Fruit fly (Drosophila melanogaster) whole organism, embryonic: ENCODE measurements around the gene CG18808.

Source experiments
- Ada2b ChIP-seq: fragments of 200-800 bp; sonication (Bioruptor generic); IDR thresholded peaks from 2 replicates; pipeline ENCODE4 v1.3.6; 2022; ENCODE audit warnings: missing biosample characterization, missing genetic modification characterization
- Atf3 ChIP-seq: fragments of 200-800 bp; sonication (Bioruptor generic); optimal IDR thresholded peaks from 3 replicates; lab custom pipeline; 2016; ENCODE audit warnings: missing biosample characterization, missing genetic modification characterization
- BEAF-32 ChIP-seq: fragments of 200-800 bp; sonication (Bioruptor generic); optimal IDR thresholded peaks from 3 replicates; lab custom pipeline; 2017; ENCODE audit warnings: missing biosample characterization, missing genetic modification characterization, mild to moderate bottlenecking, moderate library complexity, missing genetic modification reagents
- Blimp-1 ChIP-seq: fragments of 200-800 bp; sonication (Bioruptor generic); optimal IDR thresholded peaks from 3 replicates; lab custom pipeline; 2018; ENCODE audit warnings: missing biosample characterization, missing genetic modification characterization, mild to moderate bottlenecking, moderate library complexity, missing genetic modification reagents
- Bteb2 ChIP-seq: fragments of 200-800 bp; sonication (Bioruptor generic); optimal IDR thresholded peaks from 2 replicates; lab custom pipeline; 2016; ENCODE audit warnings: missing biosample characterization, missing genetic modification characterization
- CG12744 ChIP-seq: fragments of 200-800 bp; sonication (Bioruptor generic); optimal IDR thresholded peaks from 2 replicates; lab custom pipeline; 2016; ENCODE audit warnings: missing biosample characterization, missing genetic modification characterization
- CG12942 ChIP-seq: fragments of 200-800 bp; sonication (Bioruptor generic); optimal IDR thresholded peaks from 3 replicates; lab custom pipeline; 2016; ENCODE audit warnings: missing biosample characterization, missing genetic modification characterization
- CG17802 ChIP-seq: fragments of 200-800 bp; sonication (Bioruptor generic); optimal IDR thresholded peaks from 2 replicates; lab custom pipeline; 2018; ENCODE audit warnings: missing biosample characterization, mild to moderate bottlenecking, missing genetic modification characterization, moderate library complexity
- CG18011 ChIP-seq: fragments of 200-800 bp; sonication (Bioruptor generic); optimal IDR thresholded peaks from 2 replicates; lab custom pipeline; 2017; ENCODE audit warnings: missing biosample characterization, missing genetic modification characterization, mild to moderate bottlenecking, moderate library complexity, missing genotype
- CG2875 ChIP-seq: fragments of 200-800 bp; sonication (Bioruptor generic); optimal IDR thresholded peaks from 2 replicates; lab custom pipeline; 2017; ENCODE audit warnings: missing biosample characterization, mild to moderate bottlenecking, missing genetic modification characterization, missing genetic modification reagents
- CG3163 ChIP-seq: fragments of 200-800 bp; sonication (Bioruptor generic); optimal IDR thresholded peaks from 3 replicates; lab custom pipeline; 2016; ENCODE audit warnings: missing biosample characterization, missing genetic modification characterization
- CG6254 ChIP-seq: fragments of 200-800 bp; sonication (Bioruptor generic); optimal IDR thresholded peaks from 3 replicates; lab custom pipeline; 2017; ENCODE audit warnings: mild to moderate bottlenecking, missing biosample characterization, missing genetic modification reagents, missing genetic modification characterization
- CG6689 ChIP-seq: fragments of 200-800 bp; sonication (Bioruptor generic); IDR thresholded peaks from 2 replicates; pipeline ENCODE4 v1.3.6; 2022; ENCODE audit warnings: missing biosample characterization, missing genetic modification characterization
- CG7786 ChIP-seq: fragments of 200-800 bp; sonication (Bioruptor generic); optimal IDR thresholded peaks from 2 replicates; lab custom pipeline; 2016; ENCODE audit warnings: missing biosample characterization, missing genetic modification characterization
- CG7987 ChIP-seq: fragments of 200-800 bp; sonication (Bioruptor generic); optimal IDR thresholded peaks from 2 replicates; lab custom pipeline; 2018; ENCODE audit warnings: missing biosample characterization, mild to moderate bottlenecking, missing genetic modification characterization, moderate library complexity
- CG8944 ChIP-seq: fragments of 200-800 bp; sonication (Bioruptor generic); optimal IDR thresholded peaks from 3 replicates; lab custom pipeline; 2016; ENCODE audit warnings: missing biosample characterization, missing genetic modification characterization
- Dad ChIP-seq: fragments of 200-800 bp; sonication (Bioruptor generic); optimal IDR thresholded peaks from 3 replicates; lab custom pipeline; 2016; ENCODE audit warnings: missing biosample characterization, missing genetic modification characterization
- Dll ChIP-seq: fragments of 200-800 bp; sonication (Bioruptor generic); IDR thresholded peaks from 4 replicates; pipeline ENCODE4 v1.3.6; 2022; ENCODE audit warnings: missing biosample characterization, missing genetic modification characterization; ENCODE audit not compliant: partially characterized antibody
- Dp ChIP-seq: fragments of 200-800 bp; sonication (Bioruptor generic); optimal IDR thresholded peaks from 2 replicates; lab custom pipeline; 2018; ENCODE audit warnings: missing biosample characterization, mild to moderate bottlenecking, missing genetic modification characterization, moderate library complexity
- Ets97D ChIP-seq: fragments of 200-800 bp; sonication (Bioruptor generic); optimal IDR thresholded peaks from 3 replicates; lab custom pipeline; 2016; ENCODE audit warnings: missing biosample characterization, missing genetic modification characterization
- HmgZ ChIP-seq: fragments of 200-800 bp; sonication (Bioruptor generic); optimal IDR thresholded peaks from 2 replicates; lab custom pipeline; 2018; ENCODE audit warnings: missing biosample characterization, mild to moderate bottlenecking, missing genetic modification characterization
- Med ChIP-seq: fragments of 200-800 bp; sonication (Bioruptor generic); peaks from one replicate; lab custom pipeline; 2016; ENCODE audit warnings: missing biosample characterization, missing genetic modification characterization, mild to moderate bottlenecking, inconsistent platforms, moderate library complexity
- Mes4 ChIP-seq: fragments of 200-800 bp; sonication (Bioruptor generic); optimal IDR thresholded peaks from 2 replicates; lab custom pipeline; 2016; ENCODE audit warnings: missing biosample characterization, missing genetic modification characterization
- Nf-YA ChIP-seq: fragments of 200-800 bp; sonication (Bioruptor generic); IDR thresholded peaks from 2 replicates; pipeline ENCODE4 v1.3.6; 2022; ENCODE audit warnings: missing biosample characterization, missing genetic modification characterization
- Xbp1 ChIP-seq: fragments of 200-800 bp; sonication (Bioruptor generic); optimal IDR thresholded peaks from 3 replicates; lab custom pipeline; 2016; ENCODE audit warnings: missing biosample characterization, mild to moderate bottlenecking, missing genetic modification characterization
- chif ChIP-seq, 2 experiments: fragments of 200-800 bp; sonication (Bioruptor generic); optimal IDR thresholded peaks; 3 replicates each; lab custom pipeline; 2016; ENCODE audit warnings: missing biosample characterization in 2 of 2, missing genetic modification characterization in 2 of 2
- crp ChIP-seq, 2 experiments: fragments of 200-800 bp; sonication (Bioruptor generic); optimal IDR thresholded peaks; 2 replicates in 1 of 2; 3 replicates in 1 of 2; lab custom pipeline; 2017; ENCODE audit warnings: missing biosample characterization in 2 of 2, missing genetic modification characterization in 2 of 2, mild to moderate bottlenecking in 1 of 2, moderate library complexity in 1 of 2
- dimm ChIP-seq: fragments of 200-800 bp; sonication (Bioruptor generic); IDR thresholded peaks from 2 replicates; pipeline ENCODE4 v1.3.6; 2022; ENCODE audit warnings: missing biosample characterization, missing genetic modification characterization
- dmrt11E ChIP-seq: fragments of 200-800 bp; sonication (Bioruptor generic); optimal IDR thresholded peaks from 3 replicates; lab custom pipeline; 2018; ENCODE audit warnings: missing biosample characterization, mild to moderate bottlenecking, missing genetic modification characterization, moderate library complexity
- ems ChIP-seq: fragments of 200-800 bp; sonication (Bioruptor generic); optimal IDR thresholded peaks from 3 replicates; lab custom pipeline; 2016; ENCODE audit warnings: missing biosample characterization, missing genetic modification characterization
- fd3F ChIP-seq: fragments of 200-800 bp; sonication (Bioruptor generic); optimal IDR thresholded peaks from 2 replicates; lab custom pipeline; 2018; ENCODE audit warnings: missing biosample characterization, mild to moderate bottlenecking, missing genetic modification characterization, moderate library complexity
- hbn ChIP-seq: fragments of 200-800 bp; sonication (Bioruptor generic); IDR thresholded peaks from 2 replicates; pipeline ENCODE4 v1.3.6; 2022; ENCODE audit warnings: missing biosample characterization, missing genetic modification characterization; ENCODE audit not compliant: partially characterized antibody
- ind ChIP-seq: fragments of 200-800 bp; sonication (Bioruptor generic); optimal IDR thresholded peaks from 3 replicates; lab custom pipeline; 2016; ENCODE audit warnings: missing biosample characterization, missing genetic modification characterization
- jumu ChIP-seq: fragments of 200-800 bp; sonication (Bioruptor generic); optimal IDR thresholded peaks from 3 replicates; lab custom pipeline; 2016; ENCODE audit warnings: missing biosample characterization, missing genetic modification characterization
- knrl ChIP-seq: fragments of 200-800 bp; sonication (Bioruptor generic); IDR thresholded peaks from 3 replicates; pipeline ENCODE4 v1.3.6; 2022; ENCODE audit warnings: missing biosample characterization, missing genetic modification characterization; ENCODE audit not compliant: partially characterized antibody
- lov ChIP-seq, 2 experiments: fragments of 200-800 bp in 1 of 2; fragments of >200 bp in 1 of 2; sonication (Bioruptor generic) in 1 of 2; IDR thresholded peaks in 1 of 2; optimal IDR thresholded peaks in 1 of 2; 2 replicates in 1 of 2; 3 replicates in 1 of 2; pipeline versions ENCODE4 v1.3.6 to Lab custom; 2017 to 2022; ENCODE audit warnings: missing biosample characterization in 1 of 2, missing genetic modification characterization in 1 of 2
- mld ChIP-seq: fragments of 200-800 bp; sonication (Bioruptor generic); IDR thresholded peaks from 3 replicates; pipeline ENCODE4 v1.3.6; 2022; ENCODE audit warnings: missing biosample characterization, missing genetic modification characterization; ENCODE audit not compliant: partially characterized antibody
- nerfin-1 ChIP-seq: fragments of 200-800 bp; sonication (Bioruptor generic); optimal IDR thresholded peaks from 3 replicates; lab custom pipeline; 2019; ENCODE audit warnings: missing biosample characterization, mild to moderate bottlenecking, missing genetic modification characterization, moderate library complexity
- nerfin-2 ChIP-seq: fragments of 200-800 bp; sonication (Bioruptor generic); IDR thresholded peaks from 2 replicates; pipeline ENCODE4 v1.3.6; 2022; ENCODE audit warnings: missing biosample characterization, missing genetic modification characterization; ENCODE audit not compliant: partially characterized antibody
- nmo ChIP-seq: fragments of 200-800 bp; sonication (Bioruptor generic); optimal IDR thresholded peaks from 2 replicates; lab custom pipeline; 2018; ENCODE audit warnings: missing biosample characterization, mild to moderate bottlenecking, missing genetic modification characterization, moderate library complexity
- otp ChIP-seq: fragments of 200-800 bp; sonication (Bioruptor generic); IDR thresholded peaks from 3 replicates; pipeline ENCODE4, ENCODE4 v1.3.6; 2022; ENCODE audit warnings: missing biosample characterization, missing genetic modification characterization
- pb ChIP-seq: fragments of 200-800 bp; sonication (Bioruptor generic); optimal IDR thresholded peaks from 3 replicates; lab custom pipeline; 2016; ENCODE audit warnings: missing biosample characterization, missing genetic modification characterization
- pzg ChIP-seq: fragments of 200-800 bp; sonication (Bioruptor generic); optimal IDR thresholded peaks from 3 replicates; lab custom pipeline; 2018; ENCODE audit warnings: missing biosample characterization, mild to moderate bottlenecking, missing genetic modification characterization, moderate library complexity
- sna ChIP-seq: fragments of 200-800 bp; sonication (Bioruptor generic); IDR thresholded peaks from 2 replicates; pipeline ENCODE4 v1.3.6; 2022; ENCODE audit warnings: missing biosample characterization, missing genetic modification characterization; ENCODE audit not compliant: partially characterized antibody
- toy ChIP-seq: fragments of 200-800 bp; sonication (Bioruptor generic); IDR thresholded peaks from 2 replicates; pipeline ENCODE4 v1.3.6; 2022; ENCODE audit warnings: missing biosample characterization, missing genetic modification characterization
- yki ChIP-seq: fragments of >200 bp; optimal IDR thresholded peaks from 3 replicates; lab custom pipeline; 2018
- zfh1 ChIP-seq: fragments of 200-800 bp; sonication (Bioruptor generic); IDR thresholded peaks from 3 replicates; pipeline ENCODE4 v1.3.6; 2022; ENCODE audit warnings: missing biosample characterization, missing genetic modification characterization
- zfh2 ChIP-seq: fragments of 200-800 bp; sonication (Bioruptor generic); optimal IDR thresholded peaks from 2 replicates; lab custom pipeline; 2016; ENCODE audit warnings: missing biosample characterization, missing genetic modification characterization

The CG18808 gene

DNA sequence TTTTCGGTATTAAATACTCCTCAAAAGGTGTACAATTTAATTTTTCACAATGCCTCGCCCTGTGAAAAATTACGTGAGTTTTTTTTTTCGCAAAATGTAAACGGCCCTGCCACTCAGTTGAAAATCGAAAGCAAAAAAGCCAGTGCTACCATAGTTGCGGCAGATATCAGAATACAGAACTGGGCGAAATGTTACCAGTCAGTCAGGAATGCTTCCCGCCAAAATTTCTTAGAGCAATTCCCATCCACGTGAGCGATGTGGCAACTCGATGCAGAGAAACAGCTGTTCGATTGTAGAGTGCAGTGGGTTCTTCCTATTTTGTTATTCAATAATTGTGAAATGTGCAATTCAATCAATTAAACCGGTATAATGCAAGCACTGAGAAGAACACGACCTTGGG lies 18.4 kb upstream of the CG18808 start, which contains the start of the genes Dhc64C and LeuRS-m (continued):
- TF ChIP-seq Dp (GFP tag; lab: Kevin White, UChicago) (peak; percentile 91), Med (GFP tag; lab: Kevin White, UChicago) (peak; percentile 93), CG7987 (GFP tag; lab: Kevin White, UChicago) (peak; percentile 42), CG7786 (GFP tag; lab: Kevin White, UChicago) (peak; percentile 51), zfh1 (0 out of 3 replicates have a peak, but pooled peaks have one; percentile 27), Ada2b (peak; percentile 56), zfh2 (peak; percentile 64), Dad (GFP tag; lab: Kevin White, UChicago) (peak; percentile 18), jumu (GFP tag; lab: Kevin White, UChicago) (peak; percentile 49), pzg (GFP tag; lab: Kevin White, UChicago) (peak; percentile 96), dmrt11E (tag; lab: Kevin White, UChicago) (peak; percentile 7), crp (GFP tag; optimal IDR thresholded peaks at IDR 0.05; lab: Kevin White, UChicago) (peak; percentile 93 to 99), Xbp1 (peak; percentile 33), toy (GFP tag; lab: Robert Waterston, UW) (no peak), pb (peak; percentile 19), nerfin-2 (GFP tag; lab: Robert Waterston, UW) (peak; percentile 54; the same call in 1 of the 2 replicates), nmo (GFP tag; lab: Kevin White, UChicago) (peak; percentile 66), CG2875 (GFP tag; lab: Kevin White, UChicago) (no peak), fd3F (GFP tag; lab: Kevin White, UChicago) (no peak), CG12744 (GFP tag; lab: Kevin White, UChicago) (no peak), ind (GFP tag; lab: Kevin White, UChicago) (peak; percentile 31), CG18011 (no peak), Ets97D (GFP tag; lab: Kevin White, UChicago) (peak; percentile 91), knrl (GFP tag; lab: Robert Waterston, UW) (peak; percentile 69), CG6689 (GFP tag; lab: Robert Waterston, UW) (no peak), Nf-YA (GFP tag; lab: Robert Waterston, UW) (peak; percentile 30; the same call in 1 of the 2 replicates), ems (GFP tag; lab: Kevin White, UChicago) (no peak), CG17802 (tag; lab: Kevin White, UChicago) (no peak), chif (GFP tag; optimal IDR thresholded peaks at IDR 0.05; lab: Kevin White, UChicago) (peak in 1 of 2 experiments; percentile 24), mld (no peak), otp (0 out of 3 replicates have a peak, but pooled peaks have one; percentile 18), Blimp-1 (peak; percentile 72), hbn (GFP tag; lab: Robert Waterston, UW) (no peak), Atf3 (peak; percentile 62), dimm (no peak), CG6254 (GFP tag; lab: Kevin White, UChicago) (no peak), CG12942 (GFP tag; lab: Kevin White, UChicago) (peak; percentile 3), nerfin-1 (tag; lab: Kevin White, UChicago) (peak; percentile 25), HmgZ (tag; lab: Kevin White, UChicago) (peak; percentile 76), sna (GFP tag; lab: Robert Waterston, UW) (0 out of 2 replicates have a peak, but pooled peaks have one; percentile 29), CG3163 (GFP tag; lab: Kevin White, UChicago) (peak; percentile 26), Mes4 (GFP tag; lab: Kevin White, UChicago) (peak; percentile 33), CG8944 (peak; percentile 50), Bteb2 (GFP tag; lab: Kevin White, UChicago) (peak; percentile 18), Dll (GFP tag; lab: Robert Waterston, UW) (peak; percentile 50; the same call in 2 of the 4 replicates), lov (optimal IDR thresholded peaks at IDR 0.05; lab: Kevin White, UChicago) (no peak), lov (GFP tag; IDR thresholded peaks at IDR 0.05; lab: Robert Waterston, UW) (0 out of 3 replicates have a peak, but pooled peaks have one; percentile 71), yki (lab: Kevin White, UChicago) (no peak), BEAF-32 (GFP tag; lab: Kevin White, UChicago) (peak; percentile 67)
- TF ChIP-seq, all 482 proteins: peak for 157
